Fruit fly (Drosophila melanogaster): ENCODE measurements around the gene Frl.

Gene Frl

dm6 chr3L:14050944-14051548 is 2.0 kb upstream of the Frl start, which contains the start of gene CG6833 (continued):
- peak; percentile 94 for TF ChIP-seq slbo (GFP tag; IDR thresholded peaks at IDR 0.05)
- peak; percentile 67; the same call in 2 of the 3 replicates for TF ChIP-seq ase (GFP tag; IDR thresholded peaks at IDR 0.05)
- TF ChIP-seq PHDP (tag; optimal IDR thresholded peaks at IDR 0.05) = peak; percentile 10
- no peak for TF ChIP-seq vnd (GFP tag; IDR thresholded peaks at IDR 0.05; ENCODE audit: partially characterized antibody)
- peak; percentile 88 for TF ChIP-seq CG34422 (GFP tag; IDR thresholded peaks at IDR 0.05)
- TF ChIP-seq CTCF (GFP tag; optimal IDR thresholded peaks at IDR 0.05) = no peak
- TF ChIP-seq cas (GFP tag; IDR thresholded peaks at IDR 0.05) = peak; percentile 41; the same call in 1 of the 2 replicates
- peak; percentile 19 for TF ChIP-seq Dp (GFP tag; optimal IDR thresholded peaks at IDR 0.05)
- no peak for TF ChIP-seq C15 (GFP tag; IDR thresholded peaks at IDR 0.05)
- TF ChIP-seq CG1792 (GFP tag; optimal IDR thresholded peaks at IDR 0.05) = peak; percentile 70
- TF ChIP-seq ind (GFP tag; optimal IDR thresholded peaks at IDR 0.05) = peak; percentile 84
- TF ChIP-seq Max (GFP tag; optimal IDR thresholded peaks at IDR 0.05) = peak; percentile 55
- no peak for TF ChIP-seq lov (optimal IDR thresholded peaks at IDR 0.05)
- TF ChIP-seq lov (GFP tag; IDR thresholded peaks at IDR 0.05) = peak; percentile 57; the same call in 2 of the 3 replicates
- no peak for TF ChIP-seq sna (GFP tag; IDR thresholded peaks at IDR 0.05; ENCODE audit: partially characterized antibody)
- no peak for TF ChIP-seq Neu2 (GFP tag; optimal IDR thresholded peaks at IDR 0.05; ENCODE audit: borderline replicate concordance)
- no peak for TF ChIP-seq Adf1 (GFP tag; IDR thresholded peaks at IDR 0.05)
- TF ChIP-seq CG11398 (GFP tag; optimal IDR thresholded peaks at IDR 0.05) = peak; percentile 38
- no peak for TF ChIP-seq tll (GFP tag; optimal IDR thresholded peaks at IDR 0.05)

- TF ChIP-seq CG14965 (GFP tag; optimal IDR thresholded peaks at IDR 0.05; ENCODE audit: borderline replicate concordance) (no peak), Med (GFP tag) (peak; percentile 27), Hr39 (optimal IDR thresholded peaks at IDR 0.05) (peak; percentile 78), CG32772 (GFP tag; IDR thresholded peaks at IDR 0.05) (no peak), CG32532 (GFP tag; IDR thresholded peaks at IDR 0.05) (0 out of 2 replicates have a peak, but pooled peaks have one; percentile 10), Myb (GFP tag; optimal IDR thresholded peaks at IDR 0.05) (no peak), mld (GFP tag; IDR thresholded peaks at IDR 0.05; ENCODE audit: partially characterized antibody) (0 out of 3 replicates have a peak, but pooled peaks have one; percentile 10), CG13424 (tag; optimal IDR thresholded peaks at IDR 0.05) (no peak), ham (GFP tag; IDR thresholded peaks at IDR 0.05) (no peak), ap (GFP tag; IDR thresholded peaks at IDR 0.05) (0 out of 2 replicates have a peak, but pooled peaks have one; percentile 18), lov (optimal IDR thresholded peaks at IDR 0.05) (no peak), lov (GFP tag; IDR thresholded peaks at IDR 0.05) (no peak), dysf (GFP tag; IDR thresholded peaks at IDR 0.05) (0 out of 3 replicates have a peak, but pooled peaks have one; percentile 28), nerfin-2 (GFP tag; IDR thresholded peaks at IDR 0.05; ENCODE audit: partially characterized antibody) (0 out of 2 replicates have a peak, but pooled peaks have one; percentile 14), Rfx (GFP tag; IDR thresholded peaks at IDR 0.05) (peak; percentile 30; the same call in 1 of the 2 replicates)
These were observed 791 bp downstream of the Frl start for dm6 chr3L:14053806-14054205.

DNA sequence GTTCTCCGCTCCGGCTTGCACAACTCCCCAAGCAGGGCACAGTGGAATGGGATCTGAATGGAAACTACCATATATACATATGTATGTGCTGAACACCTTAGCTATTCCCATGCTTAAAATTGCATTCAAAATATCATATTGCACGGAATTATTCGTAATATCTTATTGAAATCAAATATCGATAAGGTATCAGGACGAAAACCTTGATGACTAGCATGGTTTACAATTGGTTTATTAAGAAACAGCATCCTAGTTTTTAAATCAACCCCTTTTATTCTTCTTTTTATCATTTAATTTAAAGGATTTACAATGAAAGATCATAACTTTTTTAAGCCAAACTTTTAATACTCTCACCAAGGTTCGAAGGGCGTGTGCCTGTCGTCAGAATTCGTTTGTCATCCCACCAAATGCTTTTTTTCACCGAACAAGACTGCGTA is 2.3 kb downstream of the Frl start:
- TF ChIP-seq CG13287 (GFP tag; IDR thresholded peaks at IDR 0.05; ENCODE audit: partially characterized antibody) (no peak), sens (GFP tag) (peak; percentile 80), CG7839 (tag; optimal IDR thresholded peaks at IDR 0.05) (peak; percentile 38), CG3281 (GFP tag; optimal IDR thresholded peaks at IDR 0.05) (peak; percentile 45), CG2678 (tag; optimal IDR thresholded peaks at IDR 0.05) (peak; percentile 10), chm (GFP tag; IDR thresholded peaks at IDR 0.05) (no peak), CG14710 (tag; optimal IDR thresholded peaks at IDR 0.05) (no peak), CG17568 (GFP tag; optimal IDR thresholded peaks at IDR 0.05) (no peak), lab (GFP tag; optimal IDR thresholded peaks at IDR 0.05) (peak; percentile 32), CG4820 (GFP tag; optimal IDR thresholded peaks at IDR 0.05) (peak; percentile 10), dmrt99B (tag; optimal IDR thresholded peaks at IDR 0.05) (peak; percentile 32), CG13775 (GFP tag; optimal IDR thresholded peaks at IDR 0.05) (peak; percentile 21), Dad (GFP tag; optimal IDR thresholded peaks at IDR 0.05) (no peak), CG18011 (GFP tag; optimal IDR thresholded peaks at IDR 0.05) (no peak), CG2199 (GFP tag; IDR thresholded peaks at IDR 0.05) (no peak), CG13424 (tag; optimal IDR thresholded peaks at IDR 0.05) (no peak), Atf-2 (GFP tag; optimal IDR thresholded peaks at IDR 0.05) (no peak), Med (GFP tag) (peak; percentile 81), tap (tag; optimal IDR thresholded peaks at IDR 0.05) (no peak)
